Worm (Caenorhabditis elegans) whole organism, L1 larva: ENCODE data around the gene arrd-6.

Experiments used
- C04F5.9 ChIP-seq: sonication (generic microtip); optimal IDR thresholded peaks from 2 replicates; lab custom pipeline; 2016; ENCODE audit warnings: missing genetic modification characterization, missing compliant biosample characterization
- C16A3.4 ChIP-seq: fragments of 150-350 bp; optimal IDR thresholded peaks from 2 replicates; lab custom pipeline; 2014; ENCODE audit warnings: missing biosample characterization, missing genetic modification characterization
- F16B12.6 ChIP-seq: fragments of 150-350 bp; optimal IDR thresholded peaks from 2 replicates; lab custom pipeline; 2014; ENCODE audit warnings: missing biosample characterization, missing genetic modification characterization
- Y116A8C.19 ChIP-seq: sonication (generic microtip); optimal IDR thresholded peaks from 2 replicates; lab custom pipeline; 2016; ENCODE audit warnings: missing compliant biosample characterization, missing genetic modification characterization, borderline replicate concordance
- aha-1 ChIP-seq: fragments of 150-350 bp; optimal IDR thresholded peaks from 2 replicates; lab custom pipeline; 2014; ENCODE audit warnings: missing biosample characterization, missing genetic modification characterization
- aly-2 ChIP-seq: fragments of 150-350 bp; optimal IDR thresholded peaks from 2 replicates; lab custom pipeline; 2014; ENCODE audit warnings: missing biosample characterization, missing genetic modification characterization
- ama-1 ChIP-seq: fragments of 150-350 bp; optimal IDR thresholded peaks from 2 replicates; lab custom pipeline; 2014
- ceh-82 ChIP-seq, 3 experiments: fragments of 150-350 bp in 1 of 3; sonication (generic microtip) in 2 of 3; optimal IDR thresholded peaks; 2 replicates each; lab custom pipeline; 2014 to 2017; ENCODE audit warnings: missing biosample characterization in 3 of 3, missing genetic modification characterization in 3 of 3
- ceh-88 ChIP-seq: fragments of 200-800 bp; sonication (Bioruptor generic); IDR thresholded peaks from 2 replicates; pipeline ENCODE4 v1.3.6; 2022; ENCODE audit warnings: missing genetic modification characterization, missing compliant biosample characterization
- ces-1 ChIP-seq: fragments of 150-350 bp; optimal IDR thresholded peaks from 2 replicates; lab custom pipeline; 2014; ENCODE audit warnings: missing biosample characterization, missing genetic modification reagents, missing genetic modification characterization
- dpl-1 ChIP-seq, 3 experiments: fragments of 150-350 bp in 2 of 3; sonication (generic microtip) in 1 of 3; optimal IDR thresholded peaks; 2 replicates each; lab custom pipeline; 2014 to 2017; ENCODE audit warnings: missing biosample characterization in 3 of 3, missing genetic modification characterization in 3 of 3, missing genetic modification reagents in 3 of 3
- dsc-1 ChIP-seq: sonication (generic microtip); optimal IDR thresholded peaks from 2 replicates; lab custom pipeline; 2016; ENCODE audit warnings: mild to moderate bottlenecking, missing genetic modification characterization, missing compliant biosample characterization
- efl-1 ChIP-seq, 4 experiments: fragments of 150-350 bp; optimal IDR thresholded peaks in 3 of 4; peaks in 1 of 4; 1 replicate in 1 of 4; 2 replicates in 3 of 4; lab custom pipeline; 2014; ENCODE audit warnings: missing biosample characterization in 2 of 4, missing genetic modification characterization in 2 of 4, missing genetic modification reagents in 2 of 4
- egl-27 ChIP-seq, 2 experiments: fragments of 150-350 bp in 1 of 2; sonication (generic microtip); optimal IDR thresholded peaks; 3 replicates each; lab custom pipeline; 2017 to 2018; ENCODE audit warnings: missing biosample characterization in 2 of 2, missing genetic modification characterization in 2 of 2, missing genetic modification reagents in 2 of 2
- fkh-4 ChIP-seq: sonication (generic microtip); optimal IDR thresholded peaks from 2 replicates; lab custom pipeline; 2016; ENCODE audit warnings: missing compliant biosample characterization, missing genetic modification characterization, borderline replicate concordance
- grh-1 ChIP-seq: fragments of 200-800 bp; sonication (Bioruptor generic); IDR thresholded peaks from 2 replicates; pipeline ENCODE4 v1.3.6; 2022; ENCODE audit warnings: missing genetic modification reagents, missing genetic modification characterization, missing compliant biosample characterization
- hlh-17 ChIP-seq: fragments of 200-800 bp; sonication (Bioruptor generic); optimal IDR thresholded peaks from 2 replicates; lab custom pipeline; 2018; ENCODE audit warnings: missing genetic modification characterization, mild to moderate bottlenecking, missing compliant biosample characterization, moderate library complexity, borderline replicate concordance
- isw-1 ChIP-seq: fragments of 200-800 bp; sonication (Bioruptor generic); IDR thresholded peaks from 2 replicates; pipeline ENCODE4 v1.3.6; 2022; ENCODE audit warnings: missing genetic modification characterization, missing compliant biosample characterization
- lin-14 ChIP-seq: fragments of 200-800 bp; sonication (Bioruptor generic); optimal IDR thresholded peaks from 2 replicates; lab custom pipeline; 2018; ENCODE audit warnings: mild to moderate bottlenecking, missing genetic modification characterization, moderate library complexity, missing compliant biosample characterization
- lin-39 ChIP-seq: fragments of 150-350 bp; optimal IDR thresholded peaks from 2 replicates; lab custom pipeline; 2014; ENCODE audit warnings: missing biosample characterization, missing genetic modification reagents, missing genetic modification characterization
- mdl-1 ChIP-seq, 2 experiments: fragments of 150-350 bp; optimal IDR thresholded peaks; 2 replicates each; lab custom pipeline; 2014 to 2017; ENCODE audit warnings: missing biosample characterization in 2 of 2, missing genetic modification characterization in 2 of 2, inconsistent platforms in 1 of 2
- nhr-12 ChIP-seq: sonication (generic microtip); optimal IDR thresholded peaks from 2 replicates; lab custom pipeline; 2017; ENCODE audit warnings: missing biosample characterization, missing genetic modification characterization
- nhr-20 ChIP-seq: sonication (generic microtip); optimal IDR thresholded peaks from 2 replicates; lab custom pipeline; 2016; ENCODE audit warnings: mild to moderate bottlenecking, missing genetic modification characterization, missing compliant biosample characterization
- nhr-237 ChIP-seq: fragments of 150-350 bp; optimal IDR thresholded peaks from 2 replicates; lab custom pipeline; 2014; ENCODE audit warnings: missing biosample characterization, missing genetic modification characterization
- nhr-71 ChIP-seq: sonication (generic microtip); optimal IDR thresholded peaks from 2 replicates; lab custom pipeline; 2016; ENCODE audit warnings: mild to moderate bottlenecking, missing genetic modification characterization, moderate library complexity, missing compliant biosample characterization
- nhr-84 ChIP-seq: sonication (generic microtip); optimal IDR thresholded peaks from 2 replicates; lab custom pipeline; 2017; ENCODE audit warnings: missing biosample characterization, missing genetic modification characterization
- nhr-90 ChIP-seq: sonication (generic microtip); optimal IDR thresholded peaks from 2 replicates; lab custom pipeline; 2016; ENCODE audit warnings: mild to moderate bottlenecking, missing genetic modification characterization, missing compliant biosample characterization; ENCODE audit not compliant: poor library complexity
- pag-3 ChIP-seq: sonication (generic microtip); optimal IDR thresholded peaks from 2 replicates; lab custom pipeline; 2017; ENCODE audit warnings: missing genetic modification characterization, mild to moderate bottlenecking, missing compliant biosample characterization, antibody characterized with exemption, borderline replicate concordance; ENCODE audit not compliant: insufficient read depth
- pax-3 ChIP-seq: fragments of 200-800 bp; sonication (Bioruptor generic); optimal IDR thresholded peaks from 2 replicates; lab custom pipeline; 2018; ENCODE audit warnings: mild to moderate bottlenecking, missing genetic modification characterization, moderate library complexity, missing compliant biosample characterization
- pqm-1 ChIP-seq: sonication (generic microtip); optimal IDR thresholded peaks from 3 replicates; lab custom pipeline; 2017; ENCODE audit warnings: missing biosample characterization, missing genetic modification characterization
- skn-1 ChIP-seq: fragments of 150-350 bp; optimal IDR thresholded peaks from 2 replicates; lab custom pipeline; 2014; ENCODE audit warnings: missing biosample characterization, missing genetic modification characterization
- snpc-4 ChIP-seq: fragments of 150-350 bp; optimal IDR thresholded peaks from 2 replicates; lab custom pipeline; 2014; ENCODE audit warnings: missing biosample characterization, missing genetic modification characterization
- snu-23 ChIP-seq: sonication (generic microtip); optimal IDR thresholded peaks from 2 replicates; lab custom pipeline; 2016; ENCODE audit warnings: missing genetic modification characterization, missing compliant biosample characterization
- sox-4 ChIP-seq: sonication (generic microtip); optimal IDR thresholded peaks from 2 replicates; lab custom pipeline; 2016; ENCODE audit warnings: missing genetic modification characterization, missing compliant biosample characterization
- sup-37 ChIP-seq: fragments of 200-800 bp; sonication (Bioruptor generic); optimal IDR thresholded peaks from 2 replicates; lab custom pipeline; 2018; ENCODE audit warnings: mild to moderate bottlenecking, missing genetic modification characterization, missing compliant biosample characterization
- swsn-7 ChIP-seq: sonication (generic microtip); optimal IDR thresholded peaks from 2 replicates; lab custom pipeline; 2016; ENCODE audit warnings: missing genetic modification characterization, missing compliant biosample characterization
- tbx-2 ChIP-seq: sonication (generic microtip); optimal IDR thresholded peaks from 2 replicates; lab custom pipeline; 2016; ENCODE audit warnings: missing genetic modification characterization, missing compliant biosample characterization
- tlp-1 ChIP-seq: fragments of 150-350 bp; optimal IDR thresholded peaks from 2 replicates; lab custom pipeline; 2014; ENCODE audit warnings: missing biosample characterization, missing genetic modification characterization
- unc-30 ChIP-seq: sonication (generic microtip); optimal IDR thresholded peaks from 2 replicates; lab custom pipeline; 2017; ENCODE audit warnings: missing biosample characterization, missing genetic modification characterization
- vab-15 ChIP-seq: sonication (generic microtip); optimal IDR thresholded peaks from 2 replicates; lab custom pipeline; 2017; ENCODE audit warnings: missing genotype, mild to moderate bottlenecking, missing genetic modification characterization, missing compliant biosample characterization
- zag-1 ChIP-seq: fragments of 150-350 bp; optimal IDR thresholded peaks from 2 replicates; lab custom pipeline; 2014; ENCODE audit warnings: missing biosample characterization, missing genetic modification characterization
- ztf-11 ChIP-seq, 2 experiments: sonication (generic microtip); optimal IDR thresholded peaks; 2 replicates each; lab custom pipeline; 2016 to 2017; ENCODE audit warnings: missing genetic modification characterization in 2 of 2, missing biosample characterization in 1 of 2, missing compliant biosample characterization in 1 of 2

Gene arrd-6

ce11 chrII:11184757-11185341 lies 42.3 kb downstream of the arrd-6 start, which contains the start of gene lir-3 (continued):
- no peak for TF ChIP-seq dsc-1 (tag; lab: Kevin White, UChicago)
- no peak for TF ChIP-seq zag-1 (tag; lab: Kevin White, UChicago)
- no peak for TF ChIP-seq snpc-4 (tag; lab: Kevin White, UChicago)
- TF ChIP-seq aha-1: no peak
- no peak for TF ChIP-seq unc-30 (tag; lab: Kevin White, UChicago)
- peak; percentile 29 for TF ChIP-seq nhr-71 (tag; lab: Kevin White, UChicago)
- no peak for TF ChIP-seq pag-3 (tag; lab: Kevin White, UChicago)
- TF ChIP-seq dpl-1 (GFP tag; optimal IDR thresholded peaks at IDR 0.05; lab: Kevin White, UChicago): peak in 1 of 3 experiments; percentile 30
- no peak for TF ChIP-seq sup-37
- no peak for TF ChIP-seq nhr-90 (tag; lab: Kevin White, UChicago)
- TF ChIP-seq efl-1 (optimal IDR thresholded peaks at IDR 0.05; lab: Kevin White, UChicago): peak; percentile 33 to 34
- peak in 1 of 2 experiments; percentile 92 for TF ChIP-seq efl-1 (GFP tag; optimal IDR thresholded peaks at IDR 0.05 in 1 of 2; lab: Kevin White, UChicago)
- no peak for TF ChIP-seq nhr-12 (tag; lab: Kevin White, UChicago)
- no peak for TF ChIP-seq isw-1 (GFP tag; lab: Robert Waterston, UW)
- no peak for TF ChIP-seq C04F5.9 (tag; lab: Kevin White, UChicago)
- peak; percentile 34 for TF ChIP-seq nhr-20 (tag; lab: Kevin White, UChicago)
- no peak for TF ChIP-seq ztf-11 (tag; optimal IDR thresholded peaks at IDR 0.05; lab: Kevin White, UChicago)
- TF ChIP-seq snu-23 (GFP tag; lab: Kevin White, UChicago): peak; percentile 25
- no peak for TF ChIP-seq ama-1 (lab: Kevin White, UChicago)
- TF ChIP-seq grh-1 (GFP tag; lab: Robert Waterston, UW): no peak
- TF ChIP-seq ceh-82 (tag; optimal IDR thresholded peaks at IDR 0.05; lab: Kevin White, UChicago): peak in 1 of 3 experiments; percentile 40
- TF ChIP-seq Y116A8C.19 (tag; lab: Kevin White, UChicago): no peak
- TF ChIP-seq F16B12.6: no peak
- no peak for TF ChIP-seq mdl-1 (tag; optimal IDR thresholded peaks at IDR 0.05; lab: Kevin White, UChicago)
- no peak for TF ChIP-seq skn-1 (tag; lab: Kevin White, UChicago)
- no peak for TF ChIP-seq nhr-237
- TF ChIP-seq tbx-2 (tag; lab: Kevin White, UChicago): no peak

ce11 chrII:11185728-11186127 lies 43.2 kb downstream of the arrd-6 start, which contains the start of gene sfxn-1.2:
Gene sfxn-1.2, plus strand, starts transcription at chrII:11186028.
- TF ChIP-seq pqm-1: no peak
- no peak for TF ChIP-seq tlp-1 (tag; lab: Kevin White, UChicago)
- TF ChIP-seq swsn-7 (tag; lab: Kevin White, UChicago): no peak
- no peak for TF ChIP-seq ces-1 (GFP tag; lab: Kevin White, UChicago)
- TF ChIP-seq pax-3: no peak
- TF ChIP-seq lin-14: no peak
- TF ChIP-seq nhr-90 (tag; lab: Kevin White, UChicago): no peak
- TF ChIP-seq aly-2 (tag; lab: Kevin White, UChicago): no peak
- no peak for TF ChIP-seq sup-37
- no peak for TF ChIP-seq sox-4 (tag; lab: Kevin White, UChicago)
- TF ChIP-seq isw-1 (GFP tag; lab: Robert Waterston, UW): no peak
- TF ChIP-seq C16A3.4 (tag; lab: Kevin White, UChicago): no peak
- TF ChIP-seq nhr-20 (tag; lab: Kevin White, UChicago): no peak
- no peak for TF ChIP-seq fkh-4
- TF ChIP-seq egl-27 (tag; optimal IDR thresholded peaks at IDR 0.05; lab: Kevin White, UChicago): no peak
- no peak for TF ChIP-seq hlh-17 (GFP tag; lab: Kevin White, UChicago)
- TF ChIP-seq vab-15 (tag; lab: Kevin White, UChicago): no peak
- TF ChIP-seq lin-39 (tag; lab: Kevin White, UChicago): no peak
- TF ChIP-seq ceh-88 (GFP tag; lab: Robert Waterston, UW): no peak
- no peak for TF ChIP-seq nhr-84
- TF ChIP-seq, all 84 proteins: peak for 0
